Worm (Caenorhabditis elegans): Measurements from ENCODE around the gene glt-3.

DNA sequence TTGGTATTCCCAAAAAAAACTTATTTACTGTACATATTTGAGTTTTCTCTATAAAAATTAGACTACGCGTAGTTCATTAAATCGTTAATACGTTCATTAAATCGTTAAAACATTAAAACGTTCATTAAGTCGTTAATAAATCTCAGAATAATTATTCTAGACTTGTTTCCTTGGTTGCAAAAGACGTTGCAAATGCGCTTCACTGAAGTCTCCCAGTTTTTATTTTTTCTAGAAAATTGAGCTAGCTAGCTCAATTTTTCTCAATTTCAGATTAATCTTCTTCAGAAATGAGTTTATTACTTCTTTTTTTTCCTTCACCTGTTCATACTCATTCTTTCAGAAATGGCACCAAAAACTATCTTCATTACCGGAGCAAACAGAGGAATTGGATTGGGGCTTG, 14.9 kb downstream of the glt-3 start:
- TF ChIP-seq lsy-2 (tag; optimal IDR thresholded peaks at IDR 0.05) (no peak), lin-39 (tag; optimal IDR thresholded peaks at IDR 0.05) (no peak), lin-13 (GFP tag; optimal IDR thresholded peaks at IDR 0.05) (no peak), R02D3.7 (tag; optimal IDR thresholded peaks at IDR 0.05) (no peak), mdl-1 (tag; optimal IDR thresholded peaks at IDR 0.05) (no peak), ztf-4 (tag; optimal IDR thresholded peaks at IDR 0.05) (no peak), zag-1 (tag; optimal IDR thresholded peaks at IDR 0.05) (no peak), nhr-10 (tag; optimal IDR thresholded peaks at IDR 0.05) (no peak), nhr-6 (tag; optimal IDR thresholded peaks at IDR 0.05) (no peak), nhr-237 (tag; optimal IDR thresholded peaks at IDR 0.05) (no peak), aly-2 (tag; optimal IDR thresholded peaks at IDR 0.05) (no peak), egl-27 (tag; optimal IDR thresholded peaks at IDR 0.05) (no peak), gmeb-1 (tag; optimal IDR thresholded peaks at IDR 0.05) (no peak), nhr-77 (tag; optimal IDR thresholded peaks at IDR 0.05) (no peak)
